Worm (Caenorhabditis elegans): ENCODE results near the gene F40G9.17.

The F40G9.17 gene

DNA sequence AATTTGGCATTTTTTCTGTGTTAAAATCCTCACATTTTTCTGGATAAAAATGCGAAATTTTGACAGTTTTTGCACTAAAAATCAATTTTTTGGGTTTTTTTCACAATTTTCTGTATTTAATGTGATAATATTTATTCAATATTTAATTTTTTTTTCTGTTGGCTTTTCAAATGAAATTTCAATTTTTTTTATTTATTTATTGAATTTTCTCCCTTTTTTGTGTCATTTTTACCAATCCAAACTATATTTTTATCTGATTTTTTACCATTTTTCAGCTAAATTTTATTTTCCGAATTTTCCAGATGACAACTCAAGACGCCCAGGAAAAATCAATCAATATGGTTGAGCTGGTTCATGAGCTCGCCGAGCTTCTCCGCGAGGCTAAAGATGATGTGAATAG is at the start of gene F40G9.17:
Gene F40G9.17, plus strand, starts transcription at position 301 of the 400 bp plus-strand sequence.
- TF ChIP-seq scrt-1 (GFP tag; IDR thresholded peaks at IDR 0.05) (no peak), tbx-37 (GFP tag; conservative IDR thresholded peaks at IDR 0.05) (no peak), tbx-11 (GFP tag; IDR thresholded peaks at IDR 0.05) (no peak)

ce11 chrIII:145078-145477 is 49.2 kb upstream of the F40G9.17 start, which contains the start of the genes T17A3.12 and fbxb-83:
TSS of gene T17A3.12 (minus strand) at chrIII:145178.
TSS of gene fbxb-83 (minus strand) at chrIII:145211.
- TF ChIP-seq hmg-4 (GFP tag; optimal IDR thresholded peaks at IDR 0.05) (no peak), ceh-13 (GFP tag; optimal IDR thresholded peaks at IDR 0.05) (no peak)

DNA sequence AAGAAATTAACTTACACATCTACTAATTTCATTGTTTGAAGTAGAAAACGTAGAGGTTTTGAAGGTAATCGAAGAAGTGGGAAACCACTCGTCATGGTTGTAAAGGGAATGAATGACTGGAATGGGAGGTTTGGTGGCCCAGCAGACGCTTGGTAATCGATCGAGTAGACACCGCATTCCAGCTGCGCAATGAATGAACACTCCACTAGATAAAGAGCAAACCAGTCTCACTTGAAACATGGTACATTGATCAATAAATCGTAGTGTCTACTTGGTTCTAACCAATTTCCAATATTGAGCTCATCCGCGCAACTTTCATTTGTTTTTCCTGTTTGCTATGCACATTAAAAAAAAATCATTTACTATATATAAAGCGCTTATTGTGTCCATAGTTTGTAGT is 47.9 kb upstream of the F40G9.17 start, which contains the start of gene fbxb-84:
Gene fbxb-84, minus strand, starts transcription at position 101 of the 400 bp plus-strand sequence.
- TF ChIP-seq hmg-4 (GFP tag; optimal IDR thresholded peaks at IDR 0.05) (no peak), ama-1 (optimal IDR thresholded peaks at IDR 0.05) (no peak), hnd-1 (tag; optimal IDR thresholded peaks at IDR 0.05) (no peak), aly-1 (tag; optimal IDR thresholded peaks at IDR 0.05) (no peak), tbx-37 (GFP tag; conservative IDR thresholded peaks at IDR 0.05) (no peak), pes-1 (GFP tag; IDR thresholded peaks at IDR 0.05) (no peak), sea-1 (GFP tag; conservative IDR thresholded peaks at IDR 0.05) (no peak), ets-7 (tag; optimal IDR thresholded peaks at IDR 0.05) (no peak), tbx-11 (GFP tag; IDR thresholded peaks at IDR 0.05) (no peak), flt-1 (GFP tag; IDR thresholded peaks at IDR 0.05) (no peak)

- TF ChIP-seq sea-1 (GFP tag; conservative IDR thresholded peaks at IDR 0.05): no peak
Observed at ce11 chrIII:147570-148076, 46.6 kb upstream of the F40G9.17 start, which contains the start of gene sqst-5. TSS of gene sqst-5 (minus strand) at chrIII:147620.

DNA sequence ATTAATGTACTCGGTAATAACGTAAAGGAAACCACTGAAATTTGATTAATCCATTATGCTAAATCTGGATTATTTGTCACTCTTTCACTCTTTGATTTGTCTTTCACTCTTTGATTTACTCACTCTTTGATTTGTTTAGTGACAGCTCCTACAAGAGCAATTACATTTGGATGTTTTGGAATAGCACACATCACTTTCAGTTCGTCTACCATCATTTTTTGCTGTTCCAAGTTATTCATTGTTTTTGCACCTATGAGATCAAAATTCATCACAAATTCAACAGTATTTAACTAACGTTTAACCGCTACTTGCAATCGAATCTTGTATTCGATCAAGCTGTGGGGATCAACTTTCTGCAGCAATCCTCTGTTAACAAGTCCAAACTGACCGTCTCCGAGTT is 45.1 kb upstream of the F40G9.17 start:
- TF ChIP-seq hnd-1 (tag; optimal IDR thresholded peaks at IDR 0.05): no peak
- no peak for TF ChIP-seq scrt-1 (GFP tag; IDR thresholded peaks at IDR 0.05)
- TF ChIP-seq hmbx-1 (tag; optimal IDR thresholded peaks at IDR 0.05): no peak
- no peak for TF ChIP-seq hmg-4 (GFP tag; optimal IDR thresholded peaks at IDR 0.05)
- no peak for TF ChIP-seq tra-4 (tag; optimal IDR thresholded peaks at IDR 0.05)
- no peak for TF ChIP-seq F13C5.2 (tag; optimal IDR thresholded peaks at IDR 0.05)
- TF ChIP-seq B0310.2 (tag; optimal IDR thresholded peaks at IDR 0.05): no peak
- TF ChIP-seq ama-1 (optimal IDR thresholded peaks at IDR 0.05): no peak
- TF ChIP-seq pes-1 (GFP tag; IDR thresholded peaks at IDR 0.05): no peak
- TF ChIP-seq tbx-11 (GFP tag; IDR thresholded peaks at IDR 0.05): no peak
- TF ChIP-seq tbx-37 (GFP tag; conservative IDR thresholded peaks at IDR 0.05): no peak
- TF ChIP-seq sea-1 (GFP tag; conservative IDR thresholded peaks at IDR 0.05): no peak

ce11 chrIII:151084-151483 is 43.2 kb upstream of the F40G9.17 start:
- TF ChIP-seq F13C5.2 (tag; optimal IDR thresholded peaks at IDR 0.05) (no peak), hnd-1 (tag; optimal IDR thresholded peaks at IDR 0.05) (no peak), aly-1 (tag; optimal IDR thresholded peaks at IDR 0.05) (no peak), ceh-13 (GFP tag; optimal IDR thresholded peaks at IDR 0.05) (no peak), B0310.2 (tag; optimal IDR thresholded peaks at IDR 0.05) (no peak), hmbx-1 (tag; optimal IDR thresholded peaks at IDR 0.05) (no peak), flt-1 (GFP tag; IDR thresholded peaks at IDR 0.05) (no peak), tbx-37 (GFP tag; conservative IDR thresholded peaks at IDR 0.05) (no peak), hmg-4 (GFP tag; optimal IDR thresholded peaks at IDR 0.05) (no peak), tra-4 (tag; optimal IDR thresholded peaks at IDR 0.05) (no peak), scrt-1 (GFP tag; IDR thresholded peaks at IDR 0.05) (no peak), sea-1 (GFP tag; conservative IDR thresholded peaks at IDR 0.05) (no peak), pes-1 (GFP tag; IDR thresholded peaks at IDR 0.05) (no peak), ceh-36 (tag; optimal IDR thresholded peaks at IDR 0.05) (no peak), ets-7 (tag; optimal IDR thresholded peaks at IDR 0.05) (no peak), ama-1 (optimal IDR thresholded peaks at IDR 0.05) (no peak), tbx-11 (GFP tag; IDR thresholded peaks at IDR 0.05) (no peak)

- TF ChIP-seq tra-4 (tag; optimal IDR thresholded peaks at IDR 0.05): no peak
- TF ChIP-seq hnd-1 (tag; optimal IDR thresholded peaks at IDR 0.05): no peak
- TF ChIP-seq aly-1 (tag; optimal IDR thresholded peaks at IDR 0.05): no peak
- no peak for TF ChIP-seq hmbx-1 (tag; optimal IDR thresholded peaks at IDR 0.05)
- TF ChIP-seq pes-1 (GFP tag; IDR thresholded peaks at IDR 0.05): no peak
- no peak for TF ChIP-seq ceh-36 (tag; optimal IDR thresholded peaks at IDR 0.05)
- no peak for TF ChIP-seq hmg-4 (GFP tag; optimal IDR thresholded peaks at IDR 0.05)
- no peak for TF ChIP-seq F13C5.2 (tag; optimal IDR thresholded peaks at IDR 0.05)
- TF ChIP-seq B0310.2 (tag; optimal IDR thresholded peaks at IDR 0.05): no peak
- TF ChIP-seq ama-1 (optimal IDR thresholded peaks at IDR 0.05): no peak
Observed at ce11 chrIII:154168-154567, 40.1 kb upstream of the F40G9.17 start.

DNA sequence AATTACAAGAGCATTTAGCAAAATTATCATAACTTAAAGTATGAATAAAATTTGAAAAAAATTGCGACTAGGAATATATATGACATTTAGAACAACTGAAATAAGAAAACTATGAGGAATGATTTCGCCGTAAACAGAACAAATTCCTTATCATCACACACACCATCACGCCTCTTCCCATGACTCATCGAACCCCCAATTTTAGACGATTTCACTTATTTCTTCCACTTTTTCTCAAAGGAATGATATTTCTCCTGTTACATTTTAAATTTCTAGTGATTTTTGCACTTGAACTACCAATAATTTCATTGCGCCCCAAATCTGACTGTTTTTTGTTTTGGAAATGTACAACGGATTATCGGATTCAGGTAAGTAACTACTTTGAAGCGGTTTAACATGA is 37.6 kb upstream of the F40G9.17 start, which contains the start of the genes zig-13 and ver-1:
Gene zig-13, minus strand, starts transcription at position 101 of the 400 bp plus-strand sequence.
Gene ver-1, plus strand, starts transcription at position 180 of the 400 bp plus-strand sequence.
- TF ChIP-seq hnd-1 (tag; optimal IDR thresholded peaks at IDR 0.05): no peak
- no peak for TF ChIP-seq scrt-1 (GFP tag; IDR thresholded peaks at IDR 0.05)
- no peak for TF ChIP-seq tbx-37 (GFP tag; conservative IDR thresholded peaks at IDR 0.05)
- TF ChIP-seq pes-1 (GFP tag; IDR thresholded peaks at IDR 0.05): no peak
- no peak for TF ChIP-seq ets-7 (tag; optimal IDR thresholded peaks at IDR 0.05)
- TF ChIP-seq hmg-4 (GFP tag; optimal IDR thresholded peaks at IDR 0.05): no peak
- TF ChIP-seq ceh-36 (tag; optimal IDR thresholded peaks at IDR 0.05): no peak
- no peak for TF ChIP-seq ceh-13 (GFP tag; optimal IDR thresholded peaks at IDR 0.05)
- no peak for TF ChIP-seq B0310.2 (tag; optimal IDR thresholded peaks at IDR 0.05)
- TF ChIP-seq sea-1 (GFP tag; conservative IDR thresholded peaks at IDR 0.05): no peak
- TF ChIP-seq F13C5.2 (tag; optimal IDR thresholded peaks at IDR 0.05): no peak
- no peak for TF ChIP-seq ama-1 (optimal IDR thresholded peaks at IDR 0.05)
- TF ChIP-seq aly-1 (tag; optimal IDR thresholded peaks at IDR 0.05): no peak
- no peak for TF ChIP-seq flt-1 (GFP tag; IDR thresholded peaks at IDR 0.05)
- TF ChIP-seq hmbx-1 (tag; optimal IDR thresholded peaks at IDR 0.05): no peak
- TF ChIP-seq tra-4 (tag; optimal IDR thresholded peaks at IDR 0.05): no peak
- no peak for TF ChIP-seq tbx-11 (GFP tag; IDR thresholded peaks at IDR 0.05)

Measured in whole organism, early embryonic.